Fruit fly (Drosophila melanogaster) ovary, adult (tissue): ENCODE results near the gene CG43844.

Experiments
- CG17801 ChIP-seq: fragments of 200-800 bp; optimal IDR thresholded peaks from 2 replicates; lab custom pipeline; 2019; ENCODE audit warnings: missing biosample characterization, mild to moderate bottlenecking, missing genetic modification characterization, moderate library complexity; ENCODE audit not compliant: partially characterized antibody

CG43844 gene

DNA sequence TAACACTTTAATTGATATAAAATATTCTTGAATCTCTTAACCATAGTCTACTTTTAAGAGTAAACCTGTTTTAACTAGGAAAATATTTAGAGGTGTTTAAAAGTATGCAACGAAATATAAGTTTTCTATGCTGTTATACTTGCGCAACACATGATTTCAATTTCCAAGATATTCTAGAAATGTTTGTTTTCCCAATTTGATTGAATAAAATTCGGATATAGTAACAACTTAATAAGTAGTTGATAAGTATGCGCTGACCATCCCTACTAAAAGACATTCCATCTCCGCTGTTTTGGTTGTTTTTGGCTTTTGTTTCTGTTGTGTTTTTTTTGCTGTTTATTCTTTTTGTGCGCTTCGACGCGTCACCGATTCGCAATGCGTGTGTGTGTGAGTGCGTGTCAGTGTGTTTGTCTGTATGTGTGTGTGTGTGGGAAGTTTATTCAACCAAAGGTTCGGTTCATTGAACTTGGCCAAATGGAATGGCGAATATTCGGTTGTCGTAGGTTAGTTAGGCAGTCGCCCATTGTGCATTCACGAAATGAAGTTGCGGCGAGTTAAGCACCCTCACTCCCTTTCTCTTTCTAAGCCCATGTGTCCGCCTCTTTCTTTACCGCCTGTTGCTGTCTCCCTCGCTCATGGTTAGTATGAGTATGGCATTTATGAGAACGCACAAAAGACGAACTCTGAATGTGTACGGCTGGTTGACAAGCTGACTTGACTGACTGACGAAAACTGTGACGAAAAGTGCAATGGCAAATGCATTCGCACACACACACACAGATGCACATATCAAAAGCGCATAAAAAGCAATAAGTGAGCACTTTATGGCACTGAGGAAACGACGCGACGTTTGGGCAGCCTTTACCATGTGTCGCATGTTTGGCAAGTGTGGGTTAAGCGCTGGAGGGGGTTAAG is 6.9 kb downstream of the CG43844 start:
- TF ChIP-seq CG17801 (GFP tag; lab: Kevin White, UChicago), result no peak

DNA sequence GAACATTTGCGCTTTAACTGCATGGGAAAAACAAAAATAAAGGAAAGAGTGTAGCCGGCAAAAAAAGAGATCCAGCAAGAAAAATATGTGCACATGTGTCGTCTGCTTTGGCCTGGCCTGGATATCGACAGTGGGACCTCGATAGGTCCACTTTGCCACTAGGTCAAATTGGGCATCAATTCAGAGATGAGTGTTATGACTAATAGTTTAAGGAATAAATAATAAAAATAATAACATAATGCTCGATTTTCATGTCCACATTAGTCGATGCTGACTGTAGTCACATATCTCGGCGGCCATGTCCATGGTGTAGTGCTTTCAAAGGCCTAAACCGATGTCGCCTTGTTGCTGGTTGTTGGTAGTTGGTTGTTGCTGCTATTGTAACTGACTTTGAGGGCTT is 8.2 kb downstream of the CG43844 start:
- peak; percentile 49 for TF ChIP-seq CG17801 (GFP tag; lab: Kevin White, UChicago)

DNA sequence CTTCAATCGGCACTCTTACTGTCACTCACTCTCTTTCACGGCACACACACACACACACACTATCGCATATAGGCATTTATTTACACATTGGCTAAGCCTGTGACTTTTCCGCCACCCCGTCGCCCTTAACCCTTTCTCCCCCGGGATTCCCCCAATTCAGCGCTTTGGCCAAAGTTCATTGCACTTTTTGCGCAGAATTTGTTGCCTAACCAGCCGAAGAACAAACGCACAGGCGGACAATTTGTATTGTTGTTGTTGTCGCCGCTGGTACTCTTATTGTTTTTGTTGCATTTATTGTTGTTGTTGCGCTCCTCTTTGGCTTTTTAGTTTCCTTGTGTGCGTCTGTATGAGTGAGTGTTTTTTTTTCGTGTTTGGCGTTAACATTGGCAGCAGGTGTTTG is 9.4 kb downstream of the CG43844 start:
- TF ChIP-seq CG17801 (GFP tag; lab: Kevin White, UChicago), result no peak

DNA sequence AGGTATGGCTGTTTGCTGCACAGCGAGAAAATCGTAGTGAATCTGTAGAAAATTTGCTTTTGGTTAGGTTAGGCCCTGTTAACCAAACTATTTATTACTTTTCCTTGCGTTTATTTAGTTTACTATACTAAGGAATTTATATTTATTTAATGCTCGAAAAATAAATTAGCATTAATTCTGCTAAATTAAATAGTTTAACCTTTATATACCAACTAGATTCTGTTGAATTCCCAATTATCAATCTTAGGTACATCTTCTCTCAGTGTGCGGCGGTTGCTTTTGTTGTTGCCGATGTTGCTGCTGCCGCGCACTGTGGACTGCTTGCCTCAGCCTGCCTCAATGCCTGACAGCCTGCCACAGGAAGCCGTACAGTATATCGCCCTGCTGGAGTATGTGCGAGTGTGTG is 9.8 kb downstream of the CG43844 start:
- no peak for TF ChIP-seq CG17801 (GFP tag; lab: Kevin White, UChicago)

DNA sequence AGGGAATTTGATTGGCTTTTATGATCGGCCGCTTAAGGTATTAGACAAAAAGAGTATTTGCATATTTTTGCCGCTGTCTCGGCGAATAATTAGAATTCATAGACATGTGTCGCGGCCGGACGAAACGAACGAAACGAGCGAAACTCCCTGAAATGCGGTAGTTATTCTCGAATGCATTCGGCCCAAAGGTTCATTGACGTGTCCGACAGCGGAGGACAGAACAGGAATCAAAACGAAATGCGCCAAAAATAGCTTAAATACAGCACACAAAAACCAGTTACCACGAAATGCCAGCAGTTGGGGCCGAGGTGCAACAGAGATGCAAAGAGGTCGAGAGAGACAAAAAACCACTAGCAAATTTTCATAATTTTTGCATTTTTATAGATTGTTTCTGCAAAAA is 15.0 kb downstream of the CG43844 start:
- TF ChIP-seq CG17801 (GFP tag; lab: Kevin White, UChicago), result no peak

DNA sequence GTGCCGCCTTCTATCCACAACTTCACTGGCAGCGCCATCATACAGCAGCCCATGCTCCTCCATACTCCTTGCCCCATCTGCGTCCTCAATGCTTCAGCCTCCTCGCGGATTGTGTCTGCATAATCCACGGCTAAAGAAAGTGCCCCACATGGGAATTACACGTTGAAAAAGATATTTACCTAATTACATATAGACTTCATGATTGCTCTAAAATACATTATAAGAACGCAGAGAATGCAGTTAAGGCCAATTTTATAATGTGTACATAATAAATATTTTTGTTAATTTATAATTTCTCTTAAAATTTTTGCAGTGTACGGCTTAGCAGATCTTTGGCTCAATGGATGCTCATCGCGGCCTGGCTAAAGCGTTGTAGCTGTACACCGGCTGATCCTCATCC is 16.3 kb downstream of the CG43844 start:
- TF ChIP-seq CG17801 (GFP tag; lab: Kevin White, UChicago), result no peak

DNA sequence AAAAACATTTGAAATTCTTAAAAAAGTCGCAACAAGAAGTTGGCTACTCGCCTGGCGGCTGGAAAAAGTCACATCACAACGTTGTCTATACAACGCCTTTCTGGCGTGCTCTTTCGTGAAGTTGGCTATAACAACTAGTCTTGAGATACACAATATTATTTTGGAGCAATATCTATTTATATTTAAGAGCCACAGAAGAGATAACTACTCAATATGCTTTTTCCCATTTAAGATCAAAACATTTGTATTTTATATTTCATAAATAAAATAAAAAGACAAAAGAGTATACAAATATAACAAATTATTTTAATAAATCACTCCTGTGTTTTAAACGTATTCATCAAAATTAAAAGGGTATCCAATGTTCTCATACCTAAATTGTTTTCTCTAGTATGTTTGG is 17.5 kb downstream of the CG43844 start:
- no peak for TF ChIP-seq CG17801 (GFP tag; lab: Kevin White, UChicago)

DNA sequence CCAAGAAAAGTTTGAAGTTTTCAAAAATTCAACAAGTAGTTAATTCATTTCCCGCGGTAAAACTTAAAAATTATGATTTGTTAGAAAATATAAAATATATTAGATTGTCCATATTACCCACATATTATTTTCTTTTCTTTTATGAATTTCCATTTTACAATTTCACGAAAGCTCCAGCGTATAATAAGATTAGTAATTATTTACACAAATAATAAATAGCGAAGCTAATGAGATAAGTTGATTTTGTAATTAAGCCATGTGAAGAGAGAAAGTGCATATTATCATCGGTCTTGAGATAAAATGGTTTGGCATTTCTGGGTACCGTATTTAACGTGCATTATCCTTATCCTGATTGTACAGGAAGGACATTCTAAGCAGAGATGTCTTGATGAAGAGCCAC is 22.2 kb downstream of the CG43844 start, which contains the start of gene Qsox3:
Qsox3 (plus strand) TSS at position 301 of the 400 bp plus-strand sequence.
- TF ChIP-seq CG17801 (GFP tag; lab: Kevin White, UChicago), result no peak

DNA sequence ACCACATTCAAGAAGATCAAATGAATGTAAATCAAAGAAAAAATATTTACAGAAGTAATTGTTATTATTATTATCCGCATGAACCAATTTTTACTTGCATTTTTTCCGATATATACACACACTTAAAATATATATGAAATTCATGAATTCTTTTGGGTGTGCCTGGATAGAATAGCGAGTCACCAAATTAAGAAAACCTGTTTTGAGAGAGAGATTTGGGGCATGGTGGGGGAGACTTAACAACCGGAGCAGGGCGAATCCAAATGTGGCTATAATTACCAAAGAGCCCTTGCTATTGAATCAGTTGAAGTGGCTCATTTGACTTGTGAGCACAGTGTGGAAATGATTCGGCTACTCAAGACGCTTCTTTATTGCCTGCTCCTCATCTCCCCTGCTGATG is 24.1 kb downstream of the CG43844 start, which contains the start of gene Qsox2:
Qsox2 (plus strand) TSS at position 301 of the 400 bp plus-strand sequence.
- TF ChIP-seq CG17801 (GFP tag; lab: Kevin White, UChicago), result no peak

DNA sequence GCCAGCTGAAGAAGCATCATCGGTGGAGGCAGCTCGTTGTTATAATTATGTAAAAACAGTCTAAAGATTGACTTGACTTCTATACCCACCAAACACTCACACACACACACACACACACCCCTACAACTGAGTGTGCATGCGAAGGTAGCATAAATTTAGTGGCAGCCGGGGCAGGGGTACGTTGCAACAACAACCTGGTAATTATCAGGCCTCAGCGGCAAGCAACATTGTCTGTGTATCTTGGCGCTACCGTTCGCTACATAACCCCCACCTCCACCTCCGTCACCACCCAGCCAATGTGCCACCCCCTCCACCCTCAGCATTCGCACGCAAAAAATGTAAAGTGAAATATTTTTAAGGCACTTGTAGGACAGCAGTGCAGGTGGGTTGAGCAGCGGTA is 27.6 kb downstream of the CG43844 start:
- no peak for TF ChIP-seq CG17801 (GFP tag; lab: Kevin White, UChicago)

DNA sequence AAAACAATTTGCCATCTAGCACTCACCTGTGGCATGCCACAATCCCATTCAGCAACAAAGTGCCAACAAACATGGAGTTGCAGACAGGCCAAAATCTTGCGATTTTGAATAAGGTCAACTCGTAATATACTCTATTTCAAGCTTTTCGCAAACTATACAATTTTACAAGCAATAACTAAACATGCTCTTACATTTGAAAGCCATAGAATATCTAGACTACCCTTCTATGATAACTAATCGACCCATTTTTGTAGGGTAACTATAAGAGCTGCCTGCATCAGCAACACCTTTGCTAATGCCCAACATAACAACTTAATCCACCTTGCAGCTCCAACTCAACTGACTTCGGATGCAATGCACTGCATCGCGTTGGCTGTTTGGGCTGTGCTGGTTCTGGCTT is 31.2 kb downstream of the CG43844 start:
- TF ChIP-seq CG17801 (GFP tag; lab: Kevin White, UChicago), result no peak

DNA sequence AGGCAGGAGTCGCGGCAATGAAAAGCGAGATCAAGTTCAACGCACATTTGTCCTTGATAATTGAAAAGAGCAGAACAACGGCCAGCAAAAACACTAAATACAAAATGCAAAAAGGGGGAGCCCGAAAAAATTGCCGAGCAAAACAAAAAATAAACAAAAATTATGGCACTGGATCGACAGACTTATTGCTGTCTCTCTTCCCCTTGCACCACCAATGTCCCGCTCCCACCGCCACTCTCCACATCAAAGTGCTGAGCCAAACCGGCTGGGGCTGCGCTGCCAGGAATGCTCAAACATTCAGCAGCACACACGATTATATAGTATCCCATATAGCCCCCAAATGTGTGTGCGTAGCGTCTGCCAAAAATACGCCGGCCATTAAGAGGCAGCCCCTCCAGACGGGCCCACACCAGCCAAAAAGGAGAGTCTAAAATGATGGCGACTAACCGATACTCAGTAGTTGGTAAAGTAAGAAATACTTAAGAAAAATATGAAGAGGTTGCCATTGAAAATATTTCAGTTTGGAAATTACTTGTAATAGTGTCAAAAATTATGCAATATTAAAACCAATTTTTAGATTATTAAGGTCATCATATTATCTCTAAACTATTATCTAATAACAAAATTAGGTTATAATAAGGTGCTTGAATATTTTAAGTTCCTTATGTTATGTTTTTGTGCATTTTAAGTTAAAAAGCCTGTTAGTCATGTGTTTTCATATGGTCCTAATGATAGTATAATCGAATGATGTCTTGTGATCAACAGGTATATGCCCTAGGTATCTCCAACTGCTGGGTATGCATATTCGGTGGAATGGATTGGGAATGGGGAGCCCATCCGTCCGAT is 32.2 kb downstream of the CG43844 start:
- no peak for TF ChIP-seq CG17801 (GFP tag; lab: Kevin White, UChicago)

DNA sequence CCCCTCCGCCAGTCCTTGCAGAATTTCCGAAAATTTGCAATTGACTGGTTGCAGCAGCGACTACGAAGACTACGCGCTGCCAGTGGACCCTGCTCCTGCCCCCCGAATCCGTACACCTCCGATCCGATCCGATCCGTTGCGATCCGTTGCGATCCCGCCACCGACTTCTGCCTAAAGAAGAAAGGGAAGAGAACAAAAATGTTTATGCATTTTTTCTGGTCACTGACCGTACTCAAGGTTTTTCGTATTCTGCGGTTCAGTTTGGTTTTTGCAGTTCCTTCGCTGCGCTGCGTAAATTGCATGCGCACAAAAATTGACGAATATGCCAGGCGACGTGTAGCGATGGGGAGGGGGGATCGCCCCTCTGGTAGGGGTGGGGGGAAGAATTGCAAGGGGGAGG is 32.9 kb downstream of the CG43844 start:
- TF ChIP-seq CG17801 (GFP tag; lab: Kevin White, UChicago), result no peak

DNA sequence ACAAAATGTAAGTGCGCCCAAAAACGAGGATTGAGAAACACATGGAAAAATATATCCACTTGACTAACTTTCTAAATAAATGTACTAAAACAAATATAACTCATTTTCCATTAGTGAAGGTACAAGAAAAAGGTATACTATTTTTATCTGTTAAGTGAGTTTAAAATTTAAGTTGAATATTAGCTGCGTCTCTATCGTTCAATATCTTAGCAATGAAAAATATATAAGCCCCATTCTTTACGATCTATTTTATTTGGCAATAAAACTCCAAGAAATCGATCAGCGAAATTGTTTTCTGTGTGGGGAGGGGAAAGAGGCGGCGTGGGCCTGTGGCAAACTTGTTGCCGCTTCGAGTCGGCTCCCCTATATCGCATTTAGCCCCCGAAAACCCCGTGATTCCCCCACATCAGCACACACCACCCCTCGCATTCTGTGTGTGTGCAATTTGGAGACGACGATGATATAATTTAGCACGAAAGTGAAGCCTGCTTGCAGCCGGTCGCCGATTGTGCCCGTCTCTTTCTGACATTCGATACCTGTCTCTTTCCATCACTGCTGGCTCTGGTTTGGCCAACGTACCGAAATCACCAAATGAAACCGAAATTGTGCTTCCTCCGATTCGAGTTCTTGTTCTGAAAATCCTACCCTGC is 33.5 kb downstream of the CG43844 start:
- TF ChIP-seq CG17801 (GFP tag; lab: Kevin White, UChicago), result no peak

DNA sequence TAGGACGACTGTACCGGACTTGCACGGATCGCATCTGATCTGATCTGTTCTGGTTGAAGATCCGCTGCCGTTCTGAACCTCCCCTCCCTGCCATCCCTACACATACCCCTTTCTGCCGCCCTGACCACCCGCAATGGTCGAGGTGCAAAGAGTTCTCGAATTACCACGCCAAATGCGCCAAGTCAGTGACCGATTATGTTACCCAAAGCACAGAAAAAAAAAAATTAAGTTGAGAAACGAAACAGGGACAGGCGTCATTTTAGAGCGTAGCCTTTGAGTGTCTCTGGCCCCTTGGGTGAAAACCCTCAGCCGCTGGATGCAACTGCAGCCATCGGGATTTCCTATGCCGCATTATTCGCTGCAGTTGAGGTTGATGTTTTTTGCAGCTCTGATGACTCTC is 34.4 kb downstream of the CG43844 start:
- TF ChIP-seq CG17801 (GFP tag; lab: Kevin White, UChicago), result no peak
